Fruit fly (Drosophila melanogaster) whole organism, embryonic: ENCODE measurements around the gene CG15040.

Experiments
- CG17385 ChIP-seq: fragments of 200-800 bp; sonication (Bioruptor generic); optimal IDR thresholded peaks from 3 replicates; lab custom pipeline; 2018; ENCODE audit warnings: missing biosample characterization, mild to moderate bottlenecking, missing genetic modification characterization
- nom ChIP-seq: fragments of 200-800 bp; sonication (Bioruptor generic); optimal IDR thresholded peaks from 2 replicates; lab custom pipeline; 2017; ENCODE audit warnings: missing biosample characterization, missing genetic modification characterization, mild to moderate bottlenecking, moderate library complexity, missing genetic modification reagents
- psq ChIP-seq: fragments of 200-800 bp; sonication (Bioruptor generic); optimal IDR thresholded peaks from 2 replicates; lab custom pipeline; 2017; ENCODE audit warnings: missing biosample characterization, missing genetic modification characterization
- stc ChIP-seq: fragments of 200-800 bp; sonication (Bioruptor generic); IDR thresholded peaks from 2 replicates; pipeline ENCODE4 v1.3.6; 2022; ENCODE audit warnings: missing biosample characterization, missing genetic modification characterization
- vvl ChIP-seq: fragments of 200-800 bp; sonication (Bioruptor generic); IDR thresholded peaks from 2 replicates; pipeline ENCODE4 v1.3.6; 2022; ENCODE audit warnings: missing biosample characterization, missing genetic modification characterization

- TF ChIP-seq psq (GFP tag; lab: Kevin White, UChicago) (no peak), vvl (no peak), nom (GFP tag; lab: Kevin White, UChicago) (no peak), stc (GFP tag; lab: Robert Waterston, UW) (no peak), CG17385 (GFP tag; lab: Kevin White, UChicago) (no peak)
Observed at dm6 chrX:18643057-18643656, 25.8 kb upstream of the CG15040 start.
